Worm (Caenorhabditis elegans) whole organism, L2 larva: ENCODE results near the gene cyp-35A2.

ENCODE experiments used
- R02D3.7 ChIP-seq: fragments of 150-350 bp; optimal IDR thresholded peaks from 2 replicates; lab custom pipeline; 2014; ENCODE audit warnings: missing biosample characterization, missing genetic modification characterization
- Y55F3AM.14 ChIP-seq: fragments of 200-800 bp; sonication (Bioruptor generic); optimal IDR thresholded peaks from 2 replicates; lab custom pipeline; 2018; ENCODE audit warnings: mild to moderate bottlenecking, missing genetic modification characterization, missing compliant biosample characterization
- ZK546.5 ChIP-seq: sonication (generic microtip); optimal IDR thresholded peaks from 2 replicates; lab custom pipeline; 2017; ENCODE audit warnings: missing biosample characterization, missing genetic modification characterization
- alr-1 ChIP-seq: fragments of 150-350 bp; optimal IDR thresholded peaks from 2 replicates; lab custom pipeline; 2014; ENCODE audit warnings: missing biosample characterization, missing genetic modification characterization
- aly-2 ChIP-seq: fragments of 150-350 bp; optimal IDR thresholded peaks from 2 replicates; lab custom pipeline; 2014; ENCODE audit warnings: missing biosample characterization, missing genetic modification characterization
- ama-1 ChIP-seq: fragments of 150-350 bp; optimal IDR thresholded peaks from 2 replicates; lab custom pipeline; 2018; ENCODE audit warnings: inconsistent platforms
- blmp-1 ChIP-seq: sonication (generic microtip); optimal IDR thresholded peaks from 2 replicates; lab custom pipeline; 2017; ENCODE audit warnings: missing genetic modification characterization, mild to moderate bottlenecking, missing compliant biosample characterization, antibody characterized with exemption, moderate library complexity; ENCODE audit not compliant: insufficient read depth
- ceh-16 ChIP-seq: fragments of 150-350 bp; optimal IDR thresholded peaks from 2 replicates; lab custom pipeline; 2014; ENCODE audit warnings: missing biosample characterization, missing genetic modification characterization
- ceh-82 ChIP-seq: fragments of 150-350 bp; optimal IDR thresholded peaks from 2 replicates; lab custom pipeline; 2014; ENCODE audit warnings: missing biosample characterization, missing genetic modification characterization
- crh-2 ChIP-seq: sonication (generic microtip); optimal IDR thresholded peaks from 2 replicates; lab custom pipeline; 2017; ENCODE audit warnings: missing biosample characterization, missing genetic modification characterization
- dmd-4 ChIP-seq: sonication (generic microtip); optimal IDR thresholded peaks from 2 replicates; lab custom pipeline; 2017; ENCODE audit warnings: missing biosample characterization, missing genetic modification characterization
- elt-1 ChIP-seq: fragments of 150-350 bp; optimal IDR thresholded peaks from 2 replicates; lab custom pipeline; 2014; ENCODE audit warnings: missing biosample characterization, missing genetic modification characterization
- gmeb-1 ChIP-seq: fragments of 150-350 bp; optimal IDR thresholded peaks from 2 replicates; lab custom pipeline; 2014; ENCODE audit warnings: missing biosample characterization, missing genetic modification characterization
- lin-11 ChIP-seq: fragments of 150-350 bp; sonication (generic microtip); optimal IDR thresholded peaks from 2 replicates; lab custom pipeline; 2014; ENCODE audit warnings: missing biosample characterization, missing genetic modification characterization, inconsistent platforms, mixed read lengths
- lin-13 ChIP-seq: fragments of 150-350 bp; optimal IDR thresholded peaks from 2 replicates; lab custom pipeline; 2014; ENCODE audit warnings: missing biosample characterization, missing genetic modification reagents, missing genetic modification characterization
- lsy-2 ChIP-seq, 2 experiments: fragments of 150-350 bp in 1 of 2; sonication (generic microtip) in 1 of 2; optimal IDR thresholded peaks; 2 replicates each; lab custom pipeline; 2014 to 2017; ENCODE audit warnings: missing biosample characterization in 2 of 2, missing genetic modification characterization in 2 of 2
- mab-5 ChIP-seq: fragments of 150-350 bp; optimal IDR thresholded peaks from 2 replicates; lab custom pipeline; 2014; ENCODE audit warnings: missing biosample characterization, missing genetic modification characterization
- mdl-1 ChIP-seq, 2 experiments: fragments of 150-350 bp in 1 of 2; sonication (generic microtip) in 1 of 2; optimal IDR thresholded peaks; 2 replicates each; lab custom pipeline; 2017; ENCODE audit warnings: missing biosample characterization in 2 of 2, missing genetic modification characterization in 2 of 2
- nhr-10 ChIP-seq: sonication (generic microtip); optimal IDR thresholded peaks from 2 replicates; lab custom pipeline; 2017; ENCODE audit warnings: missing biosample characterization, missing genetic modification characterization
- nhr-11 ChIP-seq: fragments of 150-350 bp; optimal IDR thresholded peaks from 2 replicates; lab custom pipeline; 2014; ENCODE audit warnings: missing biosample characterization, missing genetic modification characterization
- nhr-129 ChIP-seq: fragments of 150-350 bp; optimal IDR thresholded peaks from 2 replicates; lab custom pipeline; 2014; ENCODE audit warnings: missing biosample characterization, missing genetic modification characterization
- nhr-21 ChIP-seq: fragments of 150-350 bp; optimal IDR thresholded peaks from 2 replicates; lab custom pipeline; 2014; ENCODE audit warnings: missing biosample characterization, missing genetic modification characterization
- nhr-23 ChIP-seq: fragments of 150-350 bp; optimal IDR thresholded peaks from 2 replicates; lab custom pipeline; 2014; ENCODE audit warnings: missing biosample characterization, missing genetic modification reagents, missing genetic modification characterization
- nhr-237 ChIP-seq: fragments of 150-350 bp; optimal IDR thresholded peaks from 2 replicates; lab custom pipeline; 2014; ENCODE audit warnings: missing biosample characterization, missing genetic modification characterization
- nhr-6 ChIP-seq: fragments of 150-350 bp; optimal IDR thresholded peaks from 2 replicates; lab custom pipeline; 2014; ENCODE audit warnings: missing biosample characterization, missing genetic modification characterization
- nhr-77 ChIP-seq: fragments of 150-350 bp; optimal IDR thresholded peaks from 2 replicates; lab custom pipeline; 2014; ENCODE audit warnings: missing biosample characterization, missing genetic modification characterization
- peb-1 ChIP-seq: fragments of 150-350 bp; optimal IDR thresholded peaks from 2 replicates; lab custom pipeline; 2014; ENCODE audit warnings: missing biosample characterization, missing genetic modification characterization
- sma-3 ChIP-seq: sonication (generic microtip); optimal IDR thresholded peaks from 2 replicates; lab custom pipeline; 2016; ENCODE audit warnings: missing genetic modification reagents, missing genetic modification characterization, missing compliant biosample characterization
- snpc-4 ChIP-seq: fragments of 150-350 bp; optimal IDR thresholded peaks from 2 replicates; lab custom pipeline; 2014; ENCODE audit warnings: missing biosample characterization, missing genetic modification characterization
- unc-55 ChIP-seq: fragments of 150-350 bp; sonication (generic microtip); optimal IDR thresholded peaks from 3 replicates; lab custom pipeline; 2014; ENCODE audit warnings: missing biosample characterization, missing genetic modification reagents, missing genetic modification characterization
- unc-62 ChIP-seq: fragments of 150-350 bp; optimal IDR thresholded peaks from 2 replicates; lab custom pipeline; 2014; ENCODE audit warnings: missing biosample characterization, missing genetic modification reagents, missing genetic modification characterization
- ztf-1 ChIP-seq: fragments of 200-800 bp; sonication (Bioruptor generic); conservative IDR thresholded peaks from 2 replicates; pipeline ENCODE4 v1.3.6; 2022; ENCODE audit warnings: missing genetic modification characterization, missing compliant biosample characterization
- ztf-11 ChIP-seq: sonication (generic microtip); optimal IDR thresholded peaks from 2 replicates; lab custom pipeline; 2017; ENCODE audit warnings: missing biosample characterization, missing genetic modification characterization

The cyp-35A2 gene

DNA sequence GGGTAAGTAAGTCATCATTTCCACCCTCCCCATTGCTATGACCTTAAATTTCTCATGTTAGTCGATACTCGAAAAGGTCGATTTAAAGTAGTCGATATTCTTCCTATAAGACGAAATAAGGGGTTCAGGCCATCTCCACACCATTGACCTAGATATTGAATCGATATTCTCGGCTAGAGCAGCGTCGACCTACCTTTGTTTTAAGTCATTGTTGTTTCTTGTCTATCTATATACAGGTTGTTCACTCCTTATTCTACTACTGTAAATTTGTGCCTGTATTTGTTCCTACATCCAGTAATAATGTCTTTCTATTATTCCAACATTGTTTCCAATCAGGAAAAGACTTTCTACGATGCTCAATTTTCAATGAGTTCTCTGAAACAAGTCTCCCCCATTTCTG lies 37.1 kb downstream of the cyp-35A2 start, which contains the start of gene F10G2.4:
TSS of gene F10G2.4 (plus strand) at position 301 of the 400 bp plus-strand sequence.
- TF ChIP-seq blmp-1 (tag; lab: Kevin White, UChicago) (no peak), snpc-4 (tag; lab: Kevin White, UChicago) (no peak), crh-2 (tag; lab: Kevin White, UChicago) (no peak), ZK546.5 (tag; lab: Kevin White, UChicago) (no peak), ama-1 (lab: Kevin White, UChicago) (no peak), aly-2 (tag; lab: Kevin White, UChicago) (no peak), elt-1 (tag; lab: Kevin White, UChicago) (no peak), nhr-129 (tag; lab: Kevin White, UChicago) (no peak), nhr-23 (tag; lab: Kevin White, UChicago) (no peak), ceh-82 (tag; lab: Kevin White, UChicago) (no peak), nhr-21 (tag; lab: Kevin White, UChicago) (no peak), lin-11 (tag; lab: Kevin White, UChicago) (no peak), nhr-77 (tag; lab: Kevin White, UChicago) (no peak), peb-1 (tag; lab: Kevin White, UChicago) (no peak), unc-55 (GFP tag; lab: Kevin White, UChicago) (no peak)

ce11 chrV:7325285-7325684 lies 38.7 kb downstream of the cyp-35A2 start, which contains the start of gene srx-92:
Gene srx-92 (minus strand): TSS chrV:7325385.
- TF ChIP-seq ceh-82 (tag; lab: Kevin White, UChicago): no peak
- TF ChIP-seq R02D3.7 (tag; lab: Kevin White, UChicago): no peak
- no peak for TF ChIP-seq dmd-4 (tag; lab: Kevin White, UChicago)
- TF ChIP-seq Y55F3AM.14 (GFP tag; lab: Kevin White, UChicago): no peak
- no peak for TF ChIP-seq nhr-11 (tag; lab: Kevin White, UChicago)
- TF ChIP-seq nhr-237 (tag; lab: Kevin White, UChicago): no peak
- TF ChIP-seq gmeb-1 (tag; lab: Kevin White, UChicago): no peak
- TF ChIP-seq sma-3 (GFP tag; lab: Kevin White, UChicago): no peak
- no peak for TF ChIP-seq nhr-129 (tag; lab: Kevin White, UChicago)
- no peak for TF ChIP-seq mab-5 (tag; lab: Kevin White, UChicago)
- TF ChIP-seq alr-1 (tag; lab: Kevin White, UChicago): no peak
- TF ChIP-seq aly-2 (tag; lab: Kevin White, UChicago): no peak
- TF ChIP-seq lin-13 (GFP tag; lab: Kevin White, UChicago): no peak
- TF ChIP-seq ztf-11 (tag; lab: Kevin White, UChicago): no peak
- TF ChIP-seq mdl-1 (tag; optimal IDR thresholded peaks at IDR 0.05; lab: Kevin White, UChicago): no peak
- TF ChIP-seq nhr-21 (tag; lab: Kevin White, UChicago): no peak
- no peak for TF ChIP-seq snpc-4 (tag; lab: Kevin White, UChicago)
- no peak for TF ChIP-seq ceh-16 (tag; lab: Kevin White, UChicago)
- no peak for TF ChIP-seq nhr-23 (tag; lab: Kevin White, UChicago)

DNA sequence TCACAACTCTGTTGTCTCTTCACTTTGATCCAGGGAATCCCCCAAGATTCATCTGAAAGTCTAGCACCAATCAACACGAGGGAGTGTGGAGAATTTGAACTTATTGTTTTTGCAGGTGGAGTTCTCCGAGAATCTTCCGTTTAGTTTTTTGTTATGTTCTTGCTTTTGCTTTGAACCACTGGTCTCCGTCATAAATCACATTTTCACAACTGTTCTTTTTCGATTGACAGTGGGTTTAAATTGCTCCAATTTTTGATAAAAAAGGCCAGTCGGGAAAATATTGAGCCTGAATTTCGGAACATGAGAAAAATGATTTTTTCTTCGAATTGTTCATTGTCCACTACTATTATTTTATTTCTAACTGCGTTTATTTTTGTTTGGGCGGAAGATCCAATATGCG lies 42.1 kb downstream of the cyp-35A2 start, which contains the start of gene F10G2.10:
TSS of gene F10G2.10 (plus strand) at position 301 of the 400 bp plus-strand sequence.
- no peak for TF ChIP-seq snpc-4 (tag; lab: Kevin White, UChicago)
- TF ChIP-seq ama-1 (lab: Kevin White, UChicago): no peak
- no peak for TF ChIP-seq unc-62 (GFP tag; lab: Kevin White, UChicago)
- no peak for TF ChIP-seq nhr-129 (tag; lab: Kevin White, UChicago)

DNA sequence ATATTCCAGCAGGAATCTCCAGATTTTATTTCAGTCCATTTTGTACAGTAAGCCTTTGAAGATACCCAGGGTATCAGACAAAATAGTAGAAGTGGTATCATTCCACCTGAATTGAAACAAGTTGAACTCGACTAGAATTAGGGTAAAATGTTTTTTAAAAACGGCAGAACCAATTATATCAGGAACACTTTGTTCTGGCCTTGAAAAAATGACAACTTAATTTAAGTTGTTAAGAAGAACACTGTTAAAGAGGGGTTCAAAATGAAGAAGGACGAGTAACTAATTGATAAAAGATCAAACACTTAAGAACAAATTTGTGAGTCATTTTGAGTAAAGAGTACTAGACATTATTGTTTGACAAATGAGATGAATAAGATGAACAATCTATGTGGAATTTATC lies 43.1 kb downstream of the cyp-35A2 start, which contains the start of gene lmd-4:
TSS of gene lmd-4 (minus strand) at position 101 of the 400 bp plus-strand sequence.
- TF ChIP-seq ztf-11 (tag; lab: Kevin White, UChicago): no peak
- TF ChIP-seq lsy-2 (tag; optimal IDR thresholded peaks at IDR 0.05; lab: Kevin White, UChicago): no peak
- TF ChIP-seq nhr-21 (tag; lab: Kevin White, UChicago): no peak
- no peak for TF ChIP-seq nhr-10 (tag; lab: Kevin White, UChicago)
- no peak for TF ChIP-seq nhr-11 (tag; lab: Kevin White, UChicago)

DNA sequence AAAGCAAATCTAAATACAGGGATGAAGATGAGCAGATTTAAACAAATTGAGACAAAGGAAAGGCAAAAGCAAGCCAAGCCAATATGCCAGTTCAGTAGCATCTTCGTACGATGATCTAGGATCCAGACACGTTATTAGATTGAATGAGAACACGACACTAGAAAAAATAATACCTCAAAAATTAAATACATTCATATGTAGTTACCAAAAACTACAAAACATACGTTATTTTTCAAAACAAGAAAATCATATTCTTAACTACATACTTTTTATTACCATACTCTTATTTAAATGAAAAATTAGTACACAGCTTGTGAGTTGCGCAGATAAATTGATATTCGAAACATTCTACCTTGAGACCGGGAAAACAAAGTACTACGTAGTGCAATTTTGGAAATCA lies 50.7 kb downstream of the cyp-35A2 start, which contains the start of gene srx-6:
TSS of gene srx-6 (minus strand) at position 101 of the 400 bp plus-strand sequence.
- TF ChIP-seq nhr-10 (tag; lab: Kevin White, UChicago) (no peak), mab-5 (tag; lab: Kevin White, UChicago) (no peak), nhr-6 (tag; lab: Kevin White, UChicago) (no peak), nhr-237 (tag; lab: Kevin White, UChicago) (no peak), ceh-16 (tag; lab: Kevin White, UChicago) (no peak), gmeb-1 (tag; lab: Kevin White, UChicago) (no peak), ztf-1 (no peak), lin-11 (tag; lab: Kevin White, UChicago) (no peak), sma-3 (GFP tag; lab: Kevin White, UChicago) (no peak), nhr-11 (tag; lab: Kevin White, UChicago) (no peak)
- TF ChIP-seq, all 48 proteins: peak for 0
